Comparison of ENCODE assay signal across 1 fruit fly cellular context in the genomic region with DNA sequence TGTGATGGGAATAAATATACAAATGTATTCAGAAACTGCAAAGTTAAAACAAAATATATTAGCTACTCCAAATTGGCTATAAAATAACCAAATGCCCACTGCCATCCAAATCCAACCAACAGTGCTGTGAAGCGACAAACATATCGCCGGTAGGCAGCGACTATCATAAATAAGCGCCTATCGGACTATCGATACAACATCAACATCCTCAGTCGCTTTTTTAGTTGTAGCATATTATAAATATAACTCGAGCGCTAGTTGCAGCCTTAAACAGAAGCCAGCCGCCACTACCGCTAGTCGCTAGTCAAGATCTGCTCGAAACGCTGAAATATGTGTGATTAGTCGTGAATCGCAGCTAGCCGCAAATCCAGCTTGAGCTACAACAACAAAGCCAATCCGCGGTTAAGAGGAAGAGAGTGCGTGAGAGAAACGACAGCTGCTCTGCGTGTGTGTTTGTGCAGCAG.
A peak's percentile ranks its signal among the peaks of the same experiment; 100 is the strongest.
TF ChIP-seq lines count a peak whose summit lies in the region.

No protein-coding gene starts in this region.

TF ChIP-seq in whole organism, embryonic, 481 proteins besides CTCF, POLR2A, EP300 and RAD21 (continued from another document):
- TF ChIP-seq CG16813 (GFP tag; IDR thresholded peaks at IDR 0.05; lab: Robert Waterston, UW; ENCODE audit: partially characterized antibody): peak; percentile 92
- TF ChIP-seq mam (GFP tag; optimal IDR thresholded peaks at IDR 0.05; lab: Kevin White, UChicago): peak; percentile 46
- TF ChIP-seq CG6254 (GFP tag; optimal IDR thresholded peaks at IDR 0.05; lab: Kevin White, UChicago): no peak
- TF ChIP-seq pnt (GFP tag; optimal IDR thresholded peaks at IDR 0.05; lab: Kevin White, UChicago): no peak
- no peak for TF ChIP-seq trh (GFP tag; optimal IDR thresholded peaks at IDR 0.05; lab: Kevin White, UChicago)
- TF ChIP-seq HLH4C (GFP tag; IDR thresholded peaks at IDR 0.05; lab: Robert Waterston, UW; ENCODE audit: partially characterized antibody): peak; percentile 84
- TF ChIP-seq gce (GFP tag; IDR thresholded peaks at IDR 0.05; lab: Robert Waterston, UW): no peak
- peak; percentile 9 for TF ChIP-seq CG10543 (GFP tag; optimal IDR thresholded peaks at IDR 0.05; lab: Kevin White, UChicago)
- peak; percentile 39 for TF ChIP-seq Elba2 (GFP tag; optimal IDR thresholded peaks at IDR 0.05; lab: Kevin White, UChicago)
- TF ChIP-seq CG2120 (GFP tag; optimal IDR thresholded peaks at IDR 0.05; lab: Kevin White, UChicago): peak; percentile 60
- peak; percentile 15 for TF ChIP-seq Camta (GFP tag; optimal IDR thresholded peaks at IDR 0.05; lab: Kevin White, UChicago)
- TF ChIP-seq Dad (GFP tag; optimal IDR thresholded peaks at IDR 0.05; lab: Kevin White, UChicago): peak; percentile 8
- no peak for TF ChIP-seq insv (GFP tag; optimal IDR thresholded peaks at IDR 0.05; lab: Kevin White, UChicago)
- peak; percentile 94 for TF ChIP-seq Dref (GFP tag; IDR thresholded peaks at IDR 0.05; lab: Robert Waterston, UW)
- peak; percentile 55 for TF ChIP-seq cg (GFP tag; optimal IDR thresholded peaks at IDR 0.05; lab: Kevin White, UChicago)
- TF ChIP-seq trem (tag; optimal IDR thresholded peaks at IDR 0.05; lab: Kevin White, UChicago): peak; percentile 58
- no peak for TF ChIP-seq Deaf1 (tag; optimal IDR thresholded peaks at IDR 0.05; lab: Kevin White, UChicago)
- no peak for TF ChIP-seq CG18011 (GFP tag; optimal IDR thresholded peaks at IDR 0.05; lab: Kevin White, UChicago)
- TF ChIP-seq CG32532 (GFP tag; IDR thresholded peaks at IDR 0.05; lab: Robert Waterston, UW): peak; percentile 61; the same call in 1 of the 2 replicates
- peak; percentile 23 for TF ChIP-seq pum (GFP tag; optimal IDR thresholded peaks at IDR 0.05; lab: Kevin White, UChicago)
- peak; percentile 26 for TF ChIP-seq vfl (GFP tag; optimal IDR thresholded peaks at IDR 0.05; lab: Kevin White, UChicago)
- peak; percentile 87 for TF ChIP-seq MBD-R2 (GFP tag; IDR thresholded peaks at IDR 0.05; lab: Robert Waterston, UW)
- TF ChIP-seq lmd (GFP tag; IDR thresholded peaks at IDR 0.05; lab: Robert Waterston, UW): peak; percentile 22; the same call in 1 of the 2 replicates
- TF ChIP-seq Hr51 (GFP tag; optimal IDR thresholded peaks at IDR 0.05; lab: Kevin White, UChicago): peak in 1 of 2 experiments; percentile 51
- peak; percentile 31 for TF ChIP-seq CG18619 (GFP tag; optimal IDR thresholded peaks at IDR 0.05; lab: Kevin White, UChicago)
- peak; percentile 48 for TF ChIP-seq CG1647 (GFP tag; optimal IDR thresholded peaks at IDR 0.05; lab: Kevin White, UChicago)
- TF ChIP-seq CG4328 (GFP tag; optimal IDR thresholded peaks at IDR 0.05; lab: Kevin White, UChicago): no peak
- peak; percentile 37 for TF ChIP-seq Dip3 (GFP tag; optimal IDR thresholded peaks at IDR 0.05; lab: Kevin White, UChicago)
- no peak for TF ChIP-seq CG16863 (GFP tag; optimal IDR thresholded peaks at IDR 0.05; lab: Kevin White, UChicago)
- peak; percentile 74 for TF ChIP-seq pzg (GFP tag; optimal IDR thresholded peaks at IDR 0.05; lab: Kevin White, UChicago)
- no peak for TF ChIP-seq ci (GFP tag; IDR thresholded peaks at IDR 0.05; lab: Robert Waterston, UW)
- TF ChIP-seq seq (GFP tag; IDR thresholded peaks at IDR 0.05; lab: Robert Waterston, UW): no peak; the same call in 1 of the 2 replicates
- peak; percentile 77 for TF ChIP-seq Sin3A (optimal IDR thresholded peaks at IDR 0.05; lab: Kevin White, UChicago)
- no peak for TF ChIP-seq CG10431 (GFP tag; optimal IDR thresholded peaks at IDR 0.05; lab: Kevin White, UChicago)
- TF ChIP-seq zf30C (GFP tag; optimal IDR thresholded peaks at IDR 0.05; lab: Kevin White, UChicago): no peak
- TF ChIP-seq CG8944 (GFP tag; optimal IDR thresholded peaks at IDR 0.05; lab: Kevin White, UChicago): no peak
- TF ChIP-seq Dll (GFP tag; IDR thresholded peaks at IDR 0.05; lab: Robert Waterston, UW; ENCODE audit: partially characterized antibody): peak; percentile 83
- no peak for TF ChIP-seq CG6683 (GFP tag; optimal IDR thresholded peaks at IDR 0.05; lab: Kevin White, UChicago)
- TF ChIP-seq Doc3 (GFP tag; IDR thresholded peaks at IDR 0.05; lab: Robert Waterston, UW; ENCODE audit: partially characterized antibody): peak; percentile 74
- peak; percentile 39 for TF ChIP-seq shn (GFP tag; optimal IDR thresholded peaks at IDR 0.05; lab: Kevin White, UChicago)
- TF ChIP-seq CG6791 (GFP tag; IDR thresholded peaks at IDR 0.05; lab: Robert Waterston, UW; ENCODE audit: partially characterized antibody): peak; percentile 93
- no peak for TF ChIP-seq HHEX (GFP tag; optimal IDR thresholded peaks at IDR 0.05; lab: Kevin White, UChicago)
- peak; percentile 72 for TF ChIP-seq NFAT (GFP tag; IDR thresholded peaks at IDR 0.05; lab: Robert Waterston, UW)
- TF ChIP-seq stwl (tag; optimal IDR thresholded peaks at IDR 0.05; lab: Kevin White, UChicago): peak; percentile 68
- TF ChIP-seq hkb (optimal IDR thresholded peaks at IDR 0.05; lab: Kevin White, UChicago): peak; percentile 40
- TF ChIP-seq hkb (GFP tag; IDR thresholded peaks at IDR 0.05; lab: Robert Waterston, UW): no peak
- TF ChIP-seq CG34422 (GFP tag; IDR thresholded peaks at IDR 0.05; lab: Robert Waterston, UW): peak; percentile 79
- peak; percentile 79 for TF ChIP-seq CG3847 (GFP tag; IDR thresholded peaks at IDR 0.05; lab: Robert Waterston, UW)
- peak; percentile 41 for TF ChIP-seq nmo (GFP tag; optimal IDR thresholded peaks at IDR 0.05; lab: Kevin White, UChicago)
- no peak for TF ChIP-seq CG3726 (GFP tag; IDR thresholded peaks at IDR 0.05; lab: Robert Waterston, UW)
- TF ChIP-seq Opbp (GFP tag; IDR thresholded peaks at IDR 0.05; lab: Robert Waterston, UW; ENCODE audit: partially characterized antibody): peak; percentile 93
- TF ChIP-seq CG4360 (GFP tag; IDR thresholded peaks at IDR 0.05; lab: Robert Waterston, UW): peak; percentile 92
- TF ChIP-seq CG15269 (tag; optimal IDR thresholded peaks at IDR 0.05; lab: Kevin White, UChicago): no peak
- peak; percentile 81 for TF ChIP-seq CG17385 (GFP tag; optimal IDR thresholded peaks at IDR 0.05; lab: Kevin White, UChicago)
- TF ChIP-seq slbo (GFP tag; IDR thresholded peaks at IDR 0.05; lab: Robert Waterston, UW): peak; percentile 79
- peak; percentile 84 for TF ChIP-seq Ets97D (GFP tag; optimal IDR thresholded peaks at IDR 0.05; lab: Kevin White, UChicago)
- TF ChIP-seq CG9437 (GFP tag; optimal IDR thresholded peaks at IDR 0.05; lab: Kevin White, UChicago): peak; percentile 21
- TF ChIP-seq al (GFP tag; IDR thresholded peaks at IDR 0.05; lab: Robert Waterston, UW): 0 out of 2 replicates have a peak, but pooled peaks have one; percentile 12
- TF ChIP-seq bcd (GFP tag; optimal IDR thresholded peaks at IDR 0.05; lab: Kevin White, UChicago): peak; percentile 55
- peak; percentile 32 for TF ChIP-seq CG15601 (tag; optimal IDR thresholded peaks at IDR 0.05; lab: Kevin White, UChicago)
- peak; percentile 1 for TF ChIP-seq CG3065 (GFP tag; optimal IDR thresholded peaks at IDR 0.05; lab: Kevin White, UChicago)
- TF ChIP-seq CG11247 (GFP tag; IDR thresholded peaks at IDR 0.05; lab: Robert Waterston, UW): peak; percentile 45; the same call in 1 of the 2 replicates
- TF ChIP-seq CG14860 (GFP tag; IDR thresholded peaks at IDR 0.05; lab: Robert Waterston, UW; ENCODE audit: partially characterized antibody): peak; percentile 78
- TF ChIP-seq Fer3 (tag; optimal IDR thresholded peaks at IDR 0.05; lab: Kevin White, UChicago): peak; percentile 3
